Fruit fly (Drosophila melanogaster) whole organism, embryonic: Measurements from ENCODE around the gene velo.

Experiments used
- B-H1 ChIP-seq: fragments of 200-800 bp; sonication (Bioruptor generic); IDR thresholded peaks from 3 replicates; pipeline ENCODE4 v1.3.6; 2022; ENCODE audit warnings: missing biosample characterization, missing genetic modification characterization
- B-H2 ChIP-seq: fragments of 200-800 bp; sonication (Bioruptor generic); optimal IDR thresholded peaks from 2 replicates; lab custom pipeline; 2018; ENCODE audit warnings: missing biosample characterization, mild to moderate bottlenecking, missing genetic modification characterization
- CG1024 ChIP-seq: fragments of 200-800 bp; sonication (Bioruptor generic); IDR thresholded peaks from 2 replicates; pipeline ENCODE4 v1.3.6; 2022; ENCODE audit warnings: missing biosample characterization, missing genetic modification characterization
- CG14050 ChIP-seq: fragments of 200-800 bp; sonication (Bioruptor generic); IDR thresholded peaks from 3 replicates; pipeline ENCODE4 v1.3.6; 2022; ENCODE audit warnings: missing biosample characterization, missing genetic modification characterization
- CG14667 ChIP-seq: fragments of 200-800 bp; sonication (Bioruptor generic); IDR thresholded peaks from 2 replicates; pipeline ENCODE4 v1.3.6; 2022; ENCODE audit warnings: missing biosample characterization, missing genetic modification characterization
- CG14965 ChIP-seq: fragments of 200-800 bp; sonication (Bioruptor generic); optimal IDR thresholded peaks from 2 replicates; lab custom pipeline; 2016; ENCODE audit warnings: missing biosample characterization, missing genetic modification characterization, borderline replicate concordance
- CG15696 ChIP-seq: fragments of 200-800 bp; sonication (Bioruptor generic); optimal IDR thresholded peaks from 2 replicates; lab custom pipeline; 2019; ENCODE audit warnings: missing biosample characterization, mild to moderate bottlenecking, missing genetic modification characterization, moderate library complexity
- CG17359 ChIP-seq: fragments of 200-800 bp; sonication (Bioruptor generic); optimal IDR thresholded peaks from 3 replicates; lab custom pipeline; 2018; ENCODE audit warnings: missing biosample characterization, mild to moderate bottlenecking, missing genetic modification characterization, moderate library complexity
- CG2199 ChIP-seq: fragments of 200-800 bp; sonication (Bioruptor generic); IDR thresholded peaks from 3 replicates; pipeline ENCODE4 v1.3.6; 2022; ENCODE audit warnings: missing biosample characterization, missing genetic modification characterization
- CG2678 ChIP-seq: fragments of 200-800 bp; sonication (Bioruptor generic); optimal IDR thresholded peaks from 3 replicates; lab custom pipeline; 2019; ENCODE audit warnings: missing biosample characterization, mild to moderate bottlenecking, missing genetic modification characterization, moderate library complexity
- CG2712 ChIP-seq: fragments of 200-800 bp; optimal IDR thresholded peaks from 3 replicates; lab custom pipeline; 2019; ENCODE audit warnings: missing biosample characterization, mild to moderate bottlenecking, missing genetic modification characterization, moderate library complexity
- CG4617 ChIP-seq: fragments of 200-800 bp; sonication (Bioruptor generic); optimal IDR thresholded peaks from 3 replicates; lab custom pipeline; 2016; ENCODE audit warnings: missing biosample characterization, missing genetic modification characterization, borderline replicate concordance
- CG4820 ChIP-seq: fragments of 200-800 bp; sonication (Bioruptor generic); optimal IDR thresholded peaks from 3 replicates; lab custom pipeline; 2016; ENCODE audit warnings: missing biosample characterization, missing genetic modification characterization
- CG6654 ChIP-seq: fragments of 200-800 bp; sonication (Bioruptor generic); optimal IDR thresholded peaks from 2 replicates; lab custom pipeline; 2017; ENCODE audit warnings: missing biosample characterization, mild to moderate bottlenecking, missing genetic modification characterization
- CG8924 ChIP-seq: fragments of 200-800 bp; optimal IDR thresholded peaks from 3 replicates; lab custom pipeline; 2019; ENCODE audit warnings: missing biosample characterization, mild to moderate bottlenecking, missing genetic modification characterization, moderate library complexity
- CG9437 ChIP-seq: fragments of 200-800 bp; sonication (Bioruptor generic); optimal IDR thresholded peaks from 2 replicates; lab custom pipeline; 2018; ENCODE audit warnings: missing biosample characterization, mild to moderate bottlenecking, missing genetic modification characterization
- CG9609 ChIP-seq: fragments of 200-800 bp; sonication (Bioruptor generic); optimal IDR thresholded peaks from 3 replicates; lab custom pipeline; 2016; ENCODE audit warnings: missing biosample characterization, missing genetic modification characterization
- Ets65A ChIP-seq: fragments of 200-800 bp; sonication (Bioruptor generic); peaks from one replicate; lab custom pipeline; 2016; ENCODE audit warnings: missing biosample characterization, missing genetic modification characterization
- Fer1 ChIP-seq: fragments of 200-800 bp; sonication (Bioruptor generic); optimal IDR thresholded peaks from 2 replicates; lab custom pipeline; 2017; ENCODE audit warnings: missing biosample characterization, mild to moderate bottlenecking, missing genetic modification characterization
- Gsc ChIP-seq: fragments of 200-800 bp; sonication (Bioruptor generic); IDR thresholded peaks from 2 replicates; pipeline ENCODE4 v1.3.6; 2022; ENCODE audit warnings: missing biosample characterization, missing genetic modification characterization
- HmgD ChIP-seq: fragments of 200-800 bp; sonication (Bioruptor generic); optimal IDR thresholded peaks from 3 replicates; lab custom pipeline; 2016; ENCODE audit warnings: missing biosample characterization, missing genetic modification characterization
- Hr51 ChIP-seq, 2 experiments: fragments of 200-800 bp; sonication (Bioruptor generic); optimal IDR thresholded peaks; 2 replicates in 1 of 2; 3 replicates in 1 of 2; lab custom pipeline; 2016 to 2018; ENCODE audit warnings: missing biosample characterization in 2 of 2, missing genetic modification characterization in 2 of 2, mild to moderate bottlenecking in 1 of 2, moderate library complexity in 1 of 2
- Med ChIP-seq: fragments of 200-800 bp; sonication (Bioruptor generic); peaks from one replicate; lab custom pipeline; 2016; ENCODE audit warnings: missing biosample characterization, missing genetic modification characterization, mild to moderate bottlenecking, inconsistent platforms, moderate library complexity
- Myb ChIP-seq: fragments of 200-800 bp; sonication (Bioruptor generic); optimal IDR thresholded peaks from 2 replicates; lab custom pipeline; 2016; ENCODE audit warnings: missing biosample characterization, missing genetic modification characterization
- NC2β ChIP-seq: fragments of 200-800 bp; sonication (Bioruptor generic); optimal IDR thresholded peaks from 2 replicates; lab custom pipeline; 2016; ENCODE audit warnings: missing biosample characterization, missing genetic modification characterization
- Opbp ChIP-seq: fragments of 200-800 bp; sonication (Bioruptor generic); IDR thresholded peaks from 3 replicates; pipeline ENCODE4 v1.3.6; 2022; ENCODE audit warnings: missing biosample characterization, missing genetic modification characterization; ENCODE audit not compliant: partially characterized antibody
- Sox102F ChIP-seq: fragments of 200-800 bp; sonication (Bioruptor generic); optimal IDR thresholded peaks from 2 replicates; lab custom pipeline; 2018; ENCODE audit warnings: missing biosample characterization, mild to moderate bottlenecking, missing genetic modification characterization, moderate library complexity
- Spps ChIP-seq: fragments of 200-800 bp; sonication (Bioruptor generic); optimal IDR thresholded peaks from 2 replicates; lab custom pipeline; 2018; ENCODE audit warnings: missing biosample characterization, mild to moderate bottlenecking, missing genetic modification characterization
- Ssrp ChIP-seq: fragments of 200-800 bp; sonication (Bioruptor generic); optimal IDR thresholded peaks from 2 replicates; lab custom pipeline; 2018; ENCODE audit warnings: missing biosample characterization, mild to moderate bottlenecking, missing genetic modification characterization, moderate library complexity
- ase ChIP-seq: fragments of 200-800 bp; sonication (Bioruptor generic); IDR thresholded peaks from 3 replicates; pipeline ENCODE4 v1.3.6; 2022; ENCODE audit warnings: missing biosample characterization, missing genetic modification characterization
- dm ChIP-seq: fragments of 200-800 bp; sonication (Bioruptor generic); optimal IDR thresholded peaks from 3 replicates; lab custom pipeline; 2016; ENCODE audit warnings: missing biosample characterization, missing genetic modification characterization
- fru ChIP-seq: fragments of >200 bp; optimal IDR thresholded peaks from 2 replicates; lab custom pipeline; 2017
- grau ChIP-seq: fragments of 200-800 bp; optimal IDR thresholded peaks from 3 replicates; lab custom pipeline; 2019; ENCODE audit warnings: missing biosample characterization, mild to moderate bottlenecking, missing genetic modification characterization, moderate library complexity
- gro ChIP-seq: fragments of 200-800 bp; sonication (Bioruptor generic); optimal IDR thresholded peaks from 2 replicates; lab custom pipeline; 2016; ENCODE audit warnings: missing biosample characterization, missing genetic modification characterization
- lilli ChIP-seq: fragments of 200-800 bp; sonication (Bioruptor generic); optimal IDR thresholded peaks from 3 replicates; lab custom pipeline; 2016; ENCODE audit warnings: missing biosample characterization, missing genetic modification characterization
- lov ChIP-seq, 2 experiments: fragments of 200-800 bp in 1 of 2; fragments of >200 bp in 1 of 2; sonication (Bioruptor generic) in 1 of 2; IDR thresholded peaks in 1 of 2; optimal IDR thresholded peaks in 1 of 2; 2 replicates in 1 of 2; 3 replicates in 1 of 2; pipeline versions ENCODE4 v1.3.6 to Lab custom; 2017 to 2022; ENCODE audit warnings: missing biosample characterization in 1 of 2, missing genetic modification characterization in 1 of 2
- luna ChIP-seq: fragments of 200-800 bp; sonication (Bioruptor generic); optimal IDR thresholded peaks from 2 replicates; lab custom pipeline; 2016; ENCODE audit warnings: missing biosample characterization, missing genetic modification characterization
- mam ChIP-seq: fragments of 200-800 bp; sonication (Bioruptor generic); optimal IDR thresholded peaks from 3 replicates; lab custom pipeline; 2016; ENCODE audit warnings: missing biosample characterization, missing genetic modification characterization
- nerfin-1 ChIP-seq: fragments of 200-800 bp; sonication (Bioruptor generic); optimal IDR thresholded peaks from 3 replicates; lab custom pipeline; 2019; ENCODE audit warnings: missing biosample characterization, mild to moderate bottlenecking, missing genetic modification characterization, moderate library complexity
- nmo ChIP-seq: fragments of 200-800 bp; sonication (Bioruptor generic); optimal IDR thresholded peaks from 2 replicates; lab custom pipeline; 2018; ENCODE audit warnings: missing biosample characterization, mild to moderate bottlenecking, missing genetic modification characterization, moderate library complexity
- pita ChIP-seq: fragments of 200-800 bp; sonication (Bioruptor generic); optimal IDR thresholded peaks from 2 replicates; lab custom pipeline; 2017; ENCODE audit warnings: missing biosample characterization, mild to moderate bottlenecking, missing genetic modification characterization
- sens ChIP-seq: fragments of 200-800 bp; sonication (Bioruptor generic); peaks from one replicate; lab custom pipeline; 2016; ENCODE audit warnings: missing biosample characterization, missing genetic modification characterization
- sens-2 ChIP-seq: fragments of 200-800 bp; sonication (Bioruptor generic); IDR thresholded peaks from 2 replicates; pipeline ENCODE4 v1.3.6; 2022; ENCODE audit warnings: missing biosample characterization, missing genetic modification characterization
- seq ChIP-seq: fragments of 200-800 bp; sonication (Bioruptor generic); IDR thresholded peaks from 2 replicates; pipeline ENCODE4 v1.3.6; 2022; ENCODE audit warnings: missing biosample characterization, missing genetic modification characterization
- ssp ChIP-seq: fragments of 200-800 bp; sonication (Bioruptor generic); IDR thresholded peaks from 2 replicates; pipeline ENCODE4 v1.3.6; 2022; ENCODE audit warnings: missing biosample characterization, missing genetic modification characterization
- tio ChIP-seq: fragments of 200-800 bp; sonication (Bioruptor generic); optimal IDR thresholded peaks from 2 replicates; lab custom pipeline; 2017; ENCODE audit warnings: missing biosample characterization, missing genetic modification characterization, inconsistent platforms
- tna ChIP-seq: fragments of 200-800 bp; sonication (Bioruptor generic); IDR thresholded peaks from 2 replicates; pipeline ENCODE4 v1.3.6; 2022; ENCODE audit warnings: missing biosample characterization, missing genetic modification characterization; ENCODE audit not compliant: partially characterized antibody
- tup ChIP-seq: fragments of 200-800 bp; sonication (Bioruptor generic); optimal IDR thresholded peaks from 2 replicates; lab custom pipeline; 2016; ENCODE audit warnings: missing biosample characterization, mild to moderate bottlenecking, missing genetic modification characterization, moderate library complexity
- vvl ChIP-seq: fragments of 200-800 bp; sonication (Bioruptor generic); IDR thresholded peaks from 2 replicates; pipeline ENCODE4 v1.3.6; 2022; ENCODE audit warnings: missing biosample characterization, missing genetic modification characterization
- wek ChIP-seq: fragments of 200-800 bp; sonication (Bioruptor generic); optimal IDR thresholded peaks from 3 replicates; lab custom pipeline; 2018; ENCODE audit warnings: missing biosample characterization, mild to moderate bottlenecking, missing genetic modification characterization, moderate library complexity

velo gene

DNA sequence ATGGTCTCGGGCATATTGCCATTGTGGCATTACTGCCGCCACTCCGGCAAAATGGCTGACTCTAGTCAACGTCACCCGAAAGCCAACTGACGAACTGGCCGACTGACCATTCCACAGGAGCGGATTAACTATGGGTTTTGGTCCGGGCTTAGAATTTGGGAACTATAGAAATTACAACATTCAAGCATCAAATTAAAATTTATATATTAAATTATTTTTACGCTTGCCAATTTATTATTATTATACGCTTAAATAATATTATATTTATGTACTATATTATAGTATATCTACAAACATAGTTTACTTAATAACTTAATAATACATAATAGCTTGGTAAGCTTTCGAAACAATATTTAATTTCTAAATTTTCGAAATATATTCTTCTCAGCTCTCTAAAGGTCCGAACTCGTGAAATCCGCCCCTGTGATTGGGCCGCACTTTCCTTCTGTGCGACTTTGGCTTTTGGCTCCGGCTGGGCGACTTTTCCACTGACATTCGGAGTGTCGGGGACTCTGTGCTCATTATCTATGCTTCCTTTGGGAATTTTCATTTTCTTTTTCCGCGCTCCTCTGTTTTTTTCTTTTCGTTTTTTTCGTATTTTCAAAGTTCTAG lies 44.9 kb upstream of the velo start (continued):
- peak; percentile 24 for TF ChIP-seq CG9437
- TF ChIP-seq Opbp: peak; percentile 32; the same call in 1 of the 3 replicates
- no peak for TF ChIP-seq tio (GFP tag; lab: Kevin White, UChicago)
- TF ChIP-seq CG17359: peak; percentile 2
- TF ChIP-seq pita (GFP tag; lab: Kevin White, UChicago): no peak
- TF ChIP-seq sens-2: 0 out of 2 replicates have a peak, but pooled peaks have one; percentile 6
- TF ChIP-seq dm: no peak
- TF ChIP-seq HmgD (GFP tag; lab: Kevin White, UChicago): no peak
- TF ChIP-seq sens (GFP tag; lab: Kevin White, UChicago): no peak
- no peak for TF ChIP-seq Gsc (GFP tag; lab: Robert Waterston, UW)
- no peak for TF ChIP-seq Spps
- TF ChIP-seq tna (GFP tag; lab: Robert Waterston, UW): no peak
- TF ChIP-seq CG2199: peak; percentile 60; the same call in 1 of the 3 replicates
- no peak for TF ChIP-seq CG15696 (tag; lab: Kevin White, UChicago)
- peak; percentile 5 for TF ChIP-seq Fer1 (GFP tag; lab: Kevin White, UChicago)
- no peak for TF ChIP-seq CG6654 (GFP tag; lab: Kevin White, UChicago)
- TF ChIP-seq CG14050 (GFP tag; lab: Robert Waterston, UW): no peak
- no peak for TF ChIP-seq NC2β (GFP tag; lab: Kevin White, UChicago)
- no peak for TF ChIP-seq ssp
- TF ChIP-seq CG4617 (GFP tag; lab: Kevin White, UChicago): no peak
- no peak for TF ChIP-seq B-H1 (GFP tag; lab: Robert Waterston, UW)
- TF ChIP-seq B-H2 (GFP tag; lab: Kevin White, UChicago): no peak
- TF ChIP-seq Sox102F (GFP tag; lab: Kevin White, UChicago): peak; percentile 36
- peak; percentile 36 for TF ChIP-seq Ssrp (tag; lab: Kevin White, UChicago)
- TF ChIP-seq CG14667 (GFP tag; lab: Robert Waterston, UW): no peak
- peak; percentile 15 for TF ChIP-seq nerfin-1 (tag; lab: Kevin White, UChicago)
- TF ChIP-seq CG8924: peak; percentile 28
- TF ChIP-seq Myb (GFP tag; lab: Kevin White, UChicago): no peak
- TF ChIP-seq luna (GFP tag; lab: Kevin White, UChicago): no peak
- peak; percentile 50 for TF ChIP-seq grau
- TF ChIP-seq gro: no peak
- no peak for TF ChIP-seq Med (GFP tag; lab: Kevin White, UChicago)
- no peak for TF ChIP-seq Ets65A (GFP tag; lab: Kevin White, UChicago)
- TF ChIP-seq vvl (GFP tag; lab: Robert Waterston, UW): peak; percentile 60
- TF ChIP-seq CG9609: no peak
- TF ChIP-seq fru (lab: Kevin White, UChicago): no peak
- TF ChIP-seq mam: no peak
- no peak for TF ChIP-seq seq
- TF ChIP-seq nmo: peak; percentile 72
- TF ChIP-seq lilli (GFP tag; lab: Kevin White, UChicago): no peak
- TF ChIP-seq CG2712: peak; percentile 55
- TF ChIP-seq Hr51 (GFP tag; optimal IDR thresholded peaks at IDR 0.05; lab: Kevin White, UChicago): peak in 1 of 2 experiments; percentile 38
- no peak for TF ChIP-seq tup
- TF ChIP-seq CG4820: peak; percentile 11
- no peak for TF ChIP-seq CG14965
- TF ChIP-seq CG2678 (tag; lab: Kevin White, UChicago): peak; percentile 66
- no peak for TF ChIP-seq ase (GFP tag; lab: Robert Waterston, UW)
- TF ChIP-seq lov (optimal IDR thresholded peaks at IDR 0.05; lab: Kevin White, UChicago): no peak
- 0 out of 3 replicates have a peak, but pooled peaks have one; percentile 8 for TF ChIP-seq lov (GFP tag; IDR thresholded peaks at IDR 0.05; lab: Robert Waterston, UW)
- TF ChIP-seq CG1024 (GFP tag; lab: Robert Waterston, UW): no peak
- no peak for TF ChIP-seq wek
